Worm (Caenorhabditis elegans) whole organism, young adult: ENCODE data around the gene ZK512.11.

Experiments
- B0336.3 ChIP-seq: fragments of 200-800 bp; sonication (Bioruptor generic); IDR thresholded peaks from 2 replicates; pipeline ENCODE4 v1.3.6; 2022; ENCODE audit warnings: missing genetic modification characterization, missing compliant biosample characterization
- F49E8.2 ChIP-seq: sonication (generic microtip); optimal IDR thresholded peaks from 3 replicates; lab custom pipeline; 2017; ENCODE audit warnings: missing genetic modification characterization, mild to moderate bottlenecking, missing compliant biosample characterization, antibody characterized with exemption, moderate library complexity; ENCODE audit not compliant: insufficient read depth
- F57A8.1 ChIP-seq: fragments of 200-800 bp; sonication (Bioruptor generic); optimal IDR thresholded peaks from 2 replicates; lab custom pipeline; 2018; ENCODE audit warnings: mild to moderate bottlenecking, missing genetic modification characterization, moderate library complexity, missing compliant biosample characterization
- Y53F4B.3 ChIP-seq: fragments of 200-800 bp; sonication (Bioruptor generic); IDR thresholded peaks from 2 replicates; pipeline ENCODE4 v1.3.6; 2022; ENCODE audit warnings: missing genetic modification reagents, missing genetic modification characterization, missing compliant biosample characterization
- ZK185.1 ChIP-seq: sonication (generic microtip); optimal IDR thresholded peaks from 2 replicates; lab custom pipeline; 2016; ENCODE audit warnings: mild to moderate bottlenecking, missing genetic modification characterization, missing compliant biosample characterization; ENCODE audit not compliant: poor library complexity, severe bottlenecking
- akir-1 ChIP-seq: fragments of 200-800 bp; sonication (Bioruptor generic); optimal IDR thresholded peaks from 2 replicates; lab custom pipeline; 2018; ENCODE audit warnings: mild to moderate bottlenecking, missing genetic modification characterization, moderate library complexity, missing compliant biosample characterization
- ama-1 ChIP-seq, 3 experiments: fragments of 150-350 bp in 1 of 3; sonication (generic microtip) in 2 of 3; optimal IDR thresholded peaks; 2 replicates each; lab custom pipeline; 2014 to 2018; ENCODE audit warnings: missing biosample characterization in 2 of 3, missing genetic modification characterization in 2 of 3, missing genetic modification reagents in 2 of 3
- atf-7 ChIP-seq: sonication (generic microtip); optimal IDR thresholded peaks from 2 replicates; lab custom pipeline; 2017; ENCODE audit warnings: mild to moderate bottlenecking, missing genetic modification characterization, missing compliant biosample characterization
- athp-1 ChIP-seq: sonication (generic microtip); optimal IDR thresholded peaks from 2 replicates; lab custom pipeline; 2017; ENCODE audit warnings: mild to moderate bottlenecking, missing genetic modification characterization, missing compliant biosample characterization
- bed-1 ChIP-seq: fragments of 200-800 bp; sonication (Bioruptor generic); IDR thresholded peaks from 2 replicates; pipeline ENCODE4 v1.3.6; 2022; ENCODE audit warnings: missing genetic modification reagents, missing genetic modification characterization, missing compliant biosample characterization
- cebp-1 ChIP-seq, 2 experiments: fragments of 200-800 bp in 1 of 2; sonication (Bioruptor generic) in 1 of 2; sonication (generic microtip) in 1 of 2; IDR thresholded peaks in 1 of 2; optimal IDR thresholded peaks in 1 of 2; 2 replicates each; pipeline versions ENCODE4 v1.3.6 to Lab custom; 2017 to 2022; ENCODE audit warnings: missing compliant biosample characterization in 2 of 2, missing genetic modification characterization in 2 of 2, mild to moderate bottlenecking in 1 of 2, missing genetic modification reagents in 1 of 2, moderate library complexity in 1 of 2
- cebp-2 ChIP-seq: fragments of 200-800 bp; sonication (Bioruptor generic); IDR thresholded peaks from 2 replicates; pipeline ENCODE4 v1.3.6; 2022; ENCODE audit warnings: missing genetic modification characterization, missing compliant biosample characterization
- ceh-27 ChIP-seq: fragments of 200-800 bp; sonication (Bioruptor generic); optimal IDR thresholded peaks from 2 replicates; lab custom pipeline; 2018; ENCODE audit warnings: mild to moderate bottlenecking, missing genetic modification characterization, moderate library complexity, missing compliant biosample characterization
- ceh-91 ChIP-seq: fragments of 200-800 bp; sonication (Bioruptor generic); IDR thresholded peaks from 2 replicates; pipeline ENCODE4 v1.3.6; 2022; ENCODE audit warnings: missing genetic modification reagents, missing genetic modification characterization, missing compliant biosample characterization
- dpl-1 ChIP-seq: fragments of 150-350 bp; optimal IDR thresholded peaks from 2 replicates; lab custom pipeline; 2014; ENCODE audit warnings: missing biosample characterization, missing genetic modification reagents, missing genetic modification characterization
- egl-44 ChIP-seq: fragments of 200-800 bp; sonication (Bioruptor generic); IDR thresholded peaks from 2 replicates; pipeline ENCODE4 v1.3.6; 2022; ENCODE audit warnings: missing genetic modification reagents, missing genetic modification characterization, missing compliant biosample characterization
- ekl-4 ChIP-seq: fragments of 200-800 bp; sonication (Bioruptor generic); IDR thresholded peaks from 2 replicates; pipeline ENCODE4 v1.3.6; 2022; ENCODE audit warnings: missing genetic modification reagents, missing genetic modification characterization, missing compliant biosample characterization
- fkh-3 ChIP-seq: sonication (generic microtip); optimal IDR thresholded peaks from 2 replicates; lab custom pipeline; 2016; ENCODE audit warnings: mild to moderate bottlenecking, missing genetic modification characterization, missing compliant biosample characterization
- hlh-26 ChIP-seq: fragments of 200-800 bp; sonication (Bioruptor generic); conservative IDR thresholded peaks from 2 replicates; pipeline ENCODE4 v1.3.6; 2022; ENCODE audit warnings: missing genetic modification reagents, missing genetic modification characterization, missing compliant biosample characterization
- lag-1 ChIP-seq: fragments of 200-800 bp; sonication (Bioruptor generic); IDR thresholded peaks from 2 replicates; pipeline ENCODE4 v1.3.6; 2022; ENCODE audit warnings: missing genetic modification reagents, missing genetic modification characterization, missing compliant biosample characterization
- lin-35 ChIP-seq, 3 experiments: fragments of 150-350 bp in 2 of 3; sonication (generic microtip) in 1 of 3; optimal IDR thresholded peaks; 2 replicates each; lab custom pipeline; 2014 to 2018; ENCODE audit warnings: missing biosample characterization in 3 of 3, missing genetic modification characterization in 3 of 3, missing genetic modification reagents in 3 of 3
- lsl-1 ChIP-seq: fragments of 200-800 bp; sonication (Bioruptor generic); optimal IDR thresholded peaks from 2 replicates; lab custom pipeline; 2018; ENCODE audit warnings: mild to moderate bottlenecking, missing genetic modification characterization, moderate library complexity, missing compliant biosample characterization
- madf-6 ChIP-seq: fragments of 200-800 bp; sonication (Bioruptor generic); IDR thresholded peaks from 2 replicates; pipeline ENCODE4 v1.3.6; 2022; ENCODE audit warnings: missing genetic modification reagents, missing genetic modification characterization, missing compliant biosample characterization
- mel-28 ChIP-seq: sonication (generic microtip); optimal IDR thresholded peaks from 2 replicates; lab custom pipeline; 2016; ENCODE audit warnings: borderline replicate concordance, mild to moderate bottlenecking, missing genetic modification characterization, missing compliant biosample characterization
- mes-4 ChIP-seq: sonication (generic microtip); optimal IDR thresholded peaks from 2 replicates; lab custom pipeline; 2016; ENCODE audit warnings: missing genotype, missing genetic modification characterization, missing compliant biosample characterization
- mxl-1 ChIP-seq: sonication (generic microtip); optimal IDR thresholded peaks from 2 replicates; lab custom pipeline; 2016; ENCODE audit warnings: missing genetic modification characterization, missing compliant biosample characterization
- nfya-1 ChIP-seq: sonication (generic microtip); optimal IDR thresholded peaks from 2 replicates; lab custom pipeline; 2017; ENCODE audit warnings: antibody characterized with exemption, missing compliant biosample characterization, missing genetic modification characterization, borderline replicate concordance; ENCODE audit not compliant: insufficient read depth
- nhr-80 ChIP-seq: sonication (generic microtip); optimal IDR thresholded peaks from 2 replicates; lab custom pipeline; 2016; ENCODE audit warnings: missing genetic modification characterization, missing compliant biosample characterization
- pbrm-1 ChIP-seq: fragments of 200-800 bp; sonication (Bioruptor generic); IDR thresholded peaks from 2 replicates; pipeline ENCODE4 v1.3.6; 2022; ENCODE audit warnings: missing genetic modification reagents, missing genetic modification characterization, missing compliant biosample characterization
- rec-8 ChIP-seq, 2 experiments: sonication (generic microtip); optimal IDR thresholded peaks; 2 replicates each; lab custom pipeline; 2016; ENCODE audit warnings: mild to moderate bottlenecking in 2 of 2, missing genetic modification characterization in 2 of 2, missing genetic modification reagents in 2 of 2, missing genotype in 2 of 2, missing biosample characterization in 1 of 2, missing compliant biosample characterization in 1 of 2, moderate library complexity in 1 of 2
- rpc-1 ChIP-seq, 2 experiments: fragments of 150-350 bp in 1 of 2; sonication (generic microtip) in 1 of 2; optimal IDR thresholded peaks; 2 replicates each; lab custom pipeline; 2014 to 2018; ENCODE audit warnings: missing biosample characterization in 1 of 2, missing genetic modification characterization in 1 of 2, missing genetic modification reagents in 1 of 2, missing genotype in 1 of 2
- sdz-38 ChIP-seq: sonication (generic microtip); optimal IDR thresholded peaks from 2 replicates; lab custom pipeline; 2016; ENCODE audit warnings: missing genotype, missing genetic modification characterization, missing compliant biosample characterization
- snpc-1.1 ChIP-seq: sonication (generic microtip); optimal IDR thresholded peaks from 2 replicates; lab custom pipeline; 2017; ENCODE audit warnings: missing genetic modification characterization, mild to moderate bottlenecking, missing compliant biosample characterization, antibody characterized with exemption, moderate library complexity, missing genotype, missing genetic modification reagents; ENCODE audit not compliant: insufficient read depth
- somi-1 ChIP-seq: fragments of 200-800 bp; sonication (Bioruptor generic); optimal IDR thresholded peaks from 2 replicates; lab custom pipeline; 2018; ENCODE audit warnings: mild to moderate bottlenecking, missing genetic modification characterization, missing compliant biosample characterization
- tlf-1 ChIP-seq: fragments of 200-800 bp; sonication (Bioruptor generic); optimal IDR thresholded peaks from 2 replicates; lab custom pipeline; 2018; ENCODE audit warnings: mild to moderate bottlenecking, missing genetic modification characterization, missing compliant biosample characterization
- unc-130 ChIP-seq: sonication (generic microtip); optimal IDR thresholded peaks from 2 replicates; lab custom pipeline; 2016; ENCODE audit warnings: missing genetic modification reagents, missing genetic modification characterization, missing compliant biosample characterization
- unc-62 ChIP-seq: fragments of 150-350 bp; optimal IDR thresholded peaks from 2 replicates; lab custom pipeline; 2014; ENCODE audit warnings: missing biosample characterization, missing genetic modification reagents, missing genetic modification characterization

Gene ZK512.11

DNA sequence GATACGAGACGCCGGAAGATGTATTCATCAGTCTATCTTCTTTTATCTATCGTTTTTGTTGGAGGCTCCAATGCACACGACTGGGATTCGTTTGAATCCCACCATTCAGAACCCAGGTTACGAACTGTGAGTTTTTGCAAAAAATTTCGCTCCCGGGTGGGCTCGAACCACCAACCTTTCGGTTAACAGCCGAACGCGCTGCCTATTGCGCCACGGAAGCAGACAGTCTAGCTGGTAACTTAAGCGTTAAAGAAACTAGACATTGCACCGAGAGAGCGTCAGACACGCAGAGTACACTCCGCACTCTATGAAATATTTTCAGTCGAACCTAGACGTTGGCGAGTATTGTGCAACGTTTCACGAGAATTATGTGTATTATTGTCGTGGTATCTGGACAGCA lies 40.0 kb upstream of the ZK512.11 start (continued):
- TF ChIP-seq ekl-4 (peak; percentile 63; the same call in 1 of the 2 replicates), egl-44 (GFP tag; lab: Robert Waterston, UW) (peak; percentile 88), nfya-1 (tag; lab: Kevin White, UChicago) (no peak), lsl-1 (peak; percentile 56), somi-1 (GFP tag; lab: Kevin White, UChicago) (peak; percentile 24), ZK185.1 (tag; lab: Kevin White, UChicago) (peak; percentile 45), F49E8.2 (tag; lab: Kevin White, UChicago) (peak; percentile 40), bed-1 (no peak), B0336.3 (GFP tag; lab: Robert Waterston, UW) (peak; percentile 62), dpl-1 (GFP tag; lab: Kevin White, UChicago) (no peak), ceh-27 (GFP tag; lab: Kevin White, UChicago) (peak; percentile 35), Y53F4B.3 (peak; percentile 27; the same call in 1 of the 2 replicates), pbrm-1 (0 out of 2 replicates have a peak, but pooled peaks have one; percentile 55), nhr-80 (tag; lab: Kevin White, UChicago) (peak; percentile 33), snpc-1.1 (tag; lab: Kevin White, UChicago) (peak; percentile 88), cebp-1 (GFP tag; IDR thresholded peaks at IDR 0.05; lab: Robert Waterston, UW) (no peak), cebp-1 (tag; optimal IDR thresholded peaks at IDR 0.05; lab: Kevin White, UChicago) (no peak), ama-1 (optimal IDR thresholded peaks at IDR 0.05; lab: Kevin White, UChicago) (no peak), ama-1 (GFP tag; optimal IDR thresholded peaks at IDR 0.05; lab: Kevin White, UChicago) (peak in 1 of 2 experiments; percentile 3), ceh-91 (GFP tag; lab: Robert Waterston, UW) (peak; percentile 52)
- TF ChIP-seq, all 124 proteins: peak for 62

DNA sequence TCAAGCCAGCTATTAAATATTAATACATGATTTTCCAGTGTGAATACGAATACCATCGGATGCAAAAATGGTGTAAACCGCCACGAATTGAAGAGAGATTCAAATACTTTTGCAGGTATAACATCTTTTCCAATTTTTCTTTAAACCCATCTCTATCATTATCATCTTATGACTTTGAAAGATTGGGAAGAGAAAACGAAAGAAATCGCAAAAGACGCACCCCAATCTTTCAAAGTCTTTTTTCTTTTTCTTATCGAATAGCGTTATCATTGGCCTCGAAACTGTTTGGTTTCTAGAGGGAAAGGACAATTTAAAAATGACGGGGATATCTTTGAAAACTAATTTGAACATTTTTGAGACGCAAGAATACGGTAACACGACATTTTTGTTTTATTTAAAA lies 38.4 kb upstream of the ZK512.11 start:
- TF ChIP-seq cebp-2 (GFP tag; lab: Robert Waterston, UW): no peak
- no peak for TF ChIP-seq unc-130 (GFP tag; lab: Kevin White, UChicago)
- TF ChIP-seq mes-4 (tag; lab: Kevin White, UChicago): no peak
- no peak for TF ChIP-seq fkh-3 (tag; lab: Kevin White, UChicago)
- TF ChIP-seq hlh-26 (GFP tag; lab: Robert Waterston, UW): no peak
- TF ChIP-seq Y53F4B.3: no peak
- TF ChIP-seq sdz-38 (tag; lab: Kevin White, UChicago): no peak
- TF ChIP-seq rpc-1 (optimal IDR thresholded peaks at IDR 0.05; lab: Kevin White, UChicago): no peak
- no peak for TF ChIP-seq rpc-1 (tag; optimal IDR thresholded peaks at IDR 0.05; lab: Kevin White, UChicago)
- TF ChIP-seq akir-1 (GFP tag; lab: Kevin White, UChicago): no peak
- TF ChIP-seq F57A8.1 (GFP tag; lab: Kevin White, UChicago): no peak
- TF ChIP-seq unc-62: no peak
- no peak for TF ChIP-seq athp-1 (tag; lab: Kevin White, UChicago)
- TF ChIP-seq lag-1 (GFP tag; lab: Robert Waterston, UW): no peak
- no peak for TF ChIP-seq atf-7 (tag; lab: Kevin White, UChicago)
- no peak for TF ChIP-seq ama-1 (optimal IDR thresholded peaks at IDR 0.05; lab: Kevin White, UChicago)
- no peak for TF ChIP-seq ama-1 (GFP tag; optimal IDR thresholded peaks at IDR 0.05; lab: Kevin White, UChicago)

DNA sequence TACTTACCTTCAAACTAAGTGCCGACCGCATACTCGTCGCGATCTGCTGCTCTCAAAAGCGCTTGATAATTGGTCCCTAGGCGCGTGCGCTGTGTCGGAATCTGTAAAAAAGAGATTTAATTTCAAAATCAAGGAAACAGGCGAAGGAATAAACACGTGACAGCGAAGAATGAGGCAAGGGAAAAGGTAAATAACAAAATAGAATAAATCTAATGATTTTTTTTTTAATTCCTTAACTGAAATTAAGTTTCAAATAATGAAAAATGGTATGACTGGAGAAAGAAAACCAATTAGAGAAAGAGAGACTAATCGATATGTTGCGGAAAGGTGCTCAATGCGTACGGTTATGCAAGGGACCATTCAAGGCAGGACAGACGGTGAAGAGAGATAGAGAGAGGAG lies 34.8 kb upstream of the ZK512.11 start, which contains the start of gene cya-1:
cya-1 (minus strand) TSS at position 101 of the 400 bp plus-strand sequence.
- TF ChIP-seq ekl-4: no peak
- peak; percentile 8; the same call in 1 of the 2 replicates for TF ChIP-seq madf-6

DNA sequence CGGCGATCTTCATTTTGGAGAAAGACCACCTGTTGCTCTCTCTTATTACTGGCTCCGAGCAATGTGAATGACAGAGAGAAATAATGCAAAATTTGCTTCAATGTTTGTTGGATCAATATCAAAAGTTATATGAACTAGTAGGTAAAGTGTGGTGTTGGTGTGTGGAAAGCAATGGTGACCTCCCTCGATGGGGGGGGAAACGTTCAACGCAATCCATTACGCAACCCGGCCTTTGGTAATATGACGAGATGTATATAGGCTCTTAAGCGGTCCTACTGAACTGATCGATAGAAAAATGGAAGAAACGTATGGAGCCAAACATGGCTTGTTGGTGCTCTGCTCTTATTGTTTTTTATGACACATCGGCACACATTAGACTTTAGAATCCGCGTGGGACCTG lies 34.3 kb upstream of the ZK512.11 start:
- TF ChIP-seq rec-8 (tag; optimal IDR thresholded peaks at IDR 0.05; lab: Kevin White, UChicago) (no peak), tlf-1 (GFP tag; lab: Kevin White, UChicago) (no peak), lin-35 (GFP tag; optimal IDR thresholded peaks at IDR 0.05; lab: Kevin White, UChicago) (no peak), mel-28 (tag; lab: Kevin White, UChicago) (no peak), mxl-1 (tag; lab: Kevin White, UChicago) (no peak), mes-4 (tag; lab: Kevin White, UChicago) (no peak)
